Fruit fly (Drosophila melanogaster): ENCODE results near the gene DNAlig3.

DNAlig3 gene

dm6 chr3R:12406235-12407196 lies 4.9 kb upstream of the DNAlig3 start, which contains the start of gene CG5167 (continued):
- TF ChIP-seq CG15696 (tag; optimal IDR thresholded peaks at IDR 0.05) = peak; percentile 39
- 0 out of 3 replicates have a peak, but pooled peaks have one; percentile 8 for TF ChIP-seq CG16813 (GFP tag; IDR thresholded peaks at IDR 0.05; ENCODE audit: partially characterized antibody)
- no peak for TF ChIP-seq CkIIα-i1 (GFP tag; IDR thresholded peaks at IDR 0.05)
- peak; percentile 18 for TF ChIP-seq CG12942 (GFP tag; optimal IDR thresholded peaks at IDR 0.05)
- no peak for TF ChIP-seq CG14860 (GFP tag; IDR thresholded peaks at IDR 0.05; ENCODE audit: partially characterized antibody)
- no peak for TF ChIP-seq CG15073 (GFP tag; optimal IDR thresholded peaks at IDR 0.05)
- TF ChIP-seq CG13894 (tag; optimal IDR thresholded peaks at IDR 0.05) = peak; percentile 13
- no peak for TF ChIP-seq Elba2 (GFP tag; optimal IDR thresholded peaks at IDR 0.05)
- no peak for TF ChIP-seq Tbp (GFP tag; optimal IDR thresholded peaks at IDR 0.05)
- no peak for TF ChIP-seq MTF-1 (GFP tag; optimal IDR thresholded peaks at IDR 0.05; ENCODE audit: borderline replicate concordance)
- no peak for TF ChIP-seq CTCF (GFP tag; optimal IDR thresholded peaks at IDR 0.05)
- no peak for TF ChIP-seq psq (GFP tag; optimal IDR thresholded peaks at IDR 0.05)
- TF ChIP-seq mirr (GFP tag; optimal IDR thresholded peaks at IDR 0.05) = peak; percentile 54
- TF ChIP-seq CG3281 (GFP tag; optimal IDR thresholded peaks at IDR 0.05) = peak; percentile 24
- TF ChIP-seq CG2116 (GFP tag; optimal IDR thresholded peaks at IDR 0.05) = peak; percentile 43
- TF ChIP-seq pho (GFP tag; optimal IDR thresholded peaks at IDR 0.05) = peak; percentile 18
- TF ChIP-seq Neu2 (GFP tag; optimal IDR thresholded peaks at IDR 0.05; ENCODE audit: borderline replicate concordance) = no peak
- peak; percentile 38 for TF ChIP-seq CG12155 (GFP tag; optimal IDR thresholded peaks at IDR 0.05)
- peak; percentile 37 for TF ChIP-seq az2 (GFP tag; optimal IDR thresholded peaks at IDR 0.05)
- TF ChIP-seq Drgx (GFP tag; IDR thresholded peaks at IDR 0.05) = peak; percentile 54; the same call in 1 of the 2 replicates
- TF ChIP-seq salm (tag; optimal IDR thresholded peaks at IDR 0.05) = no peak
- peak; percentile 31 for TF ChIP-seq CrebB (tag; optimal IDR thresholded peaks at IDR 0.05)
- peak; percentile 56 for TF ChIP-seq grau (tag; optimal IDR thresholded peaks at IDR 0.05)
- no peak for TF ChIP-seq Bteb2 (GFP tag; optimal IDR thresholded peaks at IDR 0.05)
- no peak for TF ChIP-seq CG10543 (GFP tag; optimal IDR thresholded peaks at IDR 0.05)
- TF ChIP-seq nmo (GFP tag; optimal IDR thresholded peaks at IDR 0.05) = peak; percentile 22
- peak; percentile 70 for TF ChIP-seq unpg (GFP tag; optimal IDR thresholded peaks at IDR 0.05)
- TF ChIP-seq onecut (GFP tag; IDR thresholded peaks at IDR 0.05) = peak; percentile 23; the same call in 1 of the 2 replicates
- peak; percentile 27; the same call in 1 of the 3 replicates for TF ChIP-seq CG11695 (GFP tag; IDR thresholded peaks at IDR 0.05)
- TF ChIP-seq trem (tag; optimal IDR thresholded peaks at IDR 0.05) = peak; percentile 58
- peak in 1 of 2 experiments; percentile 16 for TF ChIP-seq Pdp1 (GFP tag; optimal IDR thresholded peaks at IDR 0.05)
- peak; percentile 16; the same call in 1 of the 2 replicates for TF ChIP-seq lmd (GFP tag; IDR thresholded peaks at IDR 0.05)
- TF ChIP-seq CG13296 (GFP tag; optimal IDR thresholded peaks at IDR 0.05) = peak; percentile 31
- TF ChIP-seq CG8359 (GFP tag; optimal IDR thresholded peaks at IDR 0.05; ENCODE audit: borderline replicate concordance) = no peak
- no peak for TF ChIP-seq CG12744 (GFP tag; optimal IDR thresholded peaks at IDR 0.05)
- peak; percentile 49; the same call in 1 of the 2 replicates for TF ChIP-seq vvl (GFP tag; IDR thresholded peaks at IDR 0.05)
- TF ChIP-seq Nf-YC (tag; optimal IDR thresholded peaks at IDR 0.05) = peak; percentile 8
- no peak for TF ChIP-seq p53 (GFP tag; optimal IDR thresholded peaks at IDR 0.05)
- TF ChIP-seq CG9727 (GFP tag; optimal IDR thresholded peaks at IDR 0.05) = peak; percentile 59
- peak; percentile 43; the same call in 1 of the 3 replicates for TF ChIP-seq ci (GFP tag; IDR thresholded peaks at IDR 0.05)
- TF ChIP-seq Xbp1 (GFP tag; optimal IDR thresholded peaks at IDR 0.05) = peak; percentile 28
- TF ChIP-seq CG12299 (tag; optimal IDR thresholded peaks at IDR 0.05) = no peak
- no peak for TF ChIP-seq CG9215 (GFP tag; IDR thresholded peaks at IDR 0.05)
- TF ChIP-seq Abd-B (GFP tag; optimal IDR thresholded peaks at IDR 0.05) = no peak
- TF ChIP-seq Dref (GFP tag; IDR thresholded peaks at IDR 0.05) = peak; percentile 49
- TF ChIP-seq CG33557 (GFP tag; optimal IDR thresholded peaks at IDR 0.05) = peak; percentile 19
- TF ChIP-seq CG10209 (GFP tag; optimal IDR thresholded peaks at IDR 0.05) = no peak
- peak; percentile 7; the same call in 1 of the 2 replicates for TF ChIP-seq amos (GFP tag; IDR thresholded peaks at IDR 0.05; ENCODE audit: partially characterized antibody)

Data from whole organism, embryonic.